Fruit fly (Drosophila melanogaster) whole organism, embryonic: ENCODE results near the gene Gdh.
A peak's percentile ranks its signal among the peaks of the same experiment; 100 is the strongest.

ENCODE experiments used
- Antp ChIP-seq: fragments of 200-800 bp; sonication (Bioruptor generic); optimal IDR thresholded peaks from 3 replicates; lab custom pipeline; 2016; ENCODE audit warnings: missing biosample characterization, missing genetic modification characterization
- Atf-2 ChIP-seq: fragments of 200-800 bp; sonication (Bioruptor generic); optimal IDR thresholded peaks from 2 replicates; lab custom pipeline; 2016; ENCODE audit warnings: missing biosample characterization, missing genetic modification characterization
- B-H1 ChIP-seq: fragments of 200-800 bp; sonication (Bioruptor generic); IDR thresholded peaks from 3 replicates; pipeline ENCODE4 v1.3.6; 2022; ENCODE audit warnings: missing biosample characterization, missing genetic modification characterization
- CG10366 ChIP-seq: fragments of 200-800 bp; sonication (Bioruptor generic); IDR thresholded peaks from 2 replicates; pipeline ENCODE4 v1.3.6; 2022; ENCODE audit warnings: missing biosample characterization, missing genetic modification characterization
- CG10979 ChIP-seq: fragments of 200-800 bp; sonication (Bioruptor generic); optimal IDR thresholded peaks from 2 replicates; lab custom pipeline; 2018; ENCODE audit warnings: missing biosample characterization, mild to moderate bottlenecking, missing genetic modification characterization, moderate library complexity
- CG11695 ChIP-seq: fragments of 200-800 bp; sonication (Bioruptor generic); IDR thresholded peaks from 3 replicates; pipeline ENCODE4 v1.3.6; 2022; ENCODE audit warnings: missing biosample characterization, missing genetic modification characterization
- CG11696 ChIP-seq: fragments of 200-800 bp; sonication (Bioruptor generic); IDR thresholded peaks from 2 replicates; pipeline ENCODE4 v1.3.6; 2022; ENCODE audit warnings: missing biosample characterization, missing genetic modification characterization
- CG13624 ChIP-seq: fragments of 200-800 bp; sonication (Bioruptor generic); optimal IDR thresholded peaks from 2 replicates; lab custom pipeline; 2016; ENCODE audit warnings: missing biosample characterization, missing genetic modification characterization
- CG13894 ChIP-seq: fragments of 200-800 bp; sonication (Bioruptor generic); optimal IDR thresholded peaks from 3 replicates; lab custom pipeline; 2018; ENCODE audit warnings: missing biosample characterization, mild to moderate bottlenecking, missing genetic modification characterization, moderate library complexity
- CG14667 ChIP-seq: fragments of 200-800 bp; sonication (Bioruptor generic); IDR thresholded peaks from 2 replicates; pipeline ENCODE4 v1.3.6; 2022; ENCODE audit warnings: missing biosample characterization, missing genetic modification characterization
- CG14710 ChIP-seq: fragments of 200-800 bp; sonication (Bioruptor generic); optimal IDR thresholded peaks from 3 replicates; lab custom pipeline; 2019; ENCODE audit warnings: missing biosample characterization, mild to moderate bottlenecking, missing genetic modification characterization, moderate library complexity
- CG17328 ChIP-seq: fragments of 200-800 bp; sonication (Bioruptor generic); IDR thresholded peaks from 2 replicates; pipeline ENCODE4 v1.3.6; 2022; ENCODE audit warnings: missing biosample characterization, missing genetic modification characterization
- CG17385 ChIP-seq: fragments of 200-800 bp; sonication (Bioruptor generic); optimal IDR thresholded peaks from 3 replicates; lab custom pipeline; 2018; ENCODE audit warnings: missing biosample characterization, mild to moderate bottlenecking, missing genetic modification characterization
- CG1792 ChIP-seq: fragments of 200-800 bp; sonication (Bioruptor generic); optimal IDR thresholded peaks from 2 replicates; lab custom pipeline; 2016; ENCODE audit warnings: missing biosample characterization, missing genetic modification characterization
- CG18262 ChIP-seq: fragments of 200-800 bp; optimal IDR thresholded peaks from 3 replicates; lab custom pipeline; 2019; ENCODE audit warnings: missing biosample characterization, mild to moderate bottlenecking, missing genetic modification characterization, moderate library complexity
- CG2202 ChIP-seq: fragments of 200-800 bp; sonication (Bioruptor generic); optimal IDR thresholded peaks from 2 replicates; lab custom pipeline; 2018; ENCODE audit warnings: missing biosample characterization, mild to moderate bottlenecking, missing genetic modification characterization
- CG2889 ChIP-seq: fragments of 200-800 bp; sonication (Bioruptor generic); IDR thresholded peaks from 3 replicates; pipeline ENCODE4 v1.3.6; 2022; ENCODE audit warnings: missing biosample characterization, missing genetic modification characterization
- CG32772 ChIP-seq: fragments of 200-800 bp; sonication (Bioruptor generic); IDR thresholded peaks from 2 replicates; pipeline ENCODE4 v1.3.6; 2022; ENCODE audit warnings: missing biosample characterization, missing genetic modification characterization
- CG43689 ChIP-seq: fragments of 200-800 bp; sonication (Bioruptor generic); IDR thresholded peaks from 2 replicates; pipeline ENCODE4 v1.3.6; 2022; ENCODE audit warnings: missing biosample characterization, missing genetic modification characterization
- CG6854 ChIP-seq: fragments of 200-800 bp; sonication (Bioruptor generic); optimal IDR thresholded peaks from 3 replicates; lab custom pipeline; 2017; ENCODE audit warnings: missing biosample characterization, mild to moderate bottlenecking, missing genetic modification characterization
- Dad ChIP-seq: fragments of 200-800 bp; sonication (Bioruptor generic); optimal IDR thresholded peaks from 3 replicates; lab custom pipeline; 2016; ENCODE audit warnings: missing biosample characterization, missing genetic modification characterization
- Dll ChIP-seq: fragments of 200-800 bp; sonication (Bioruptor generic); IDR thresholded peaks from 4 replicates; pipeline ENCODE4 v1.3.6; 2022; ENCODE audit warnings: missing biosample characterization, missing genetic modification characterization; ENCODE audit not compliant: partially characterized antibody
- Elba2 ChIP-seq: fragments of 200-800 bp; sonication (Bioruptor generic); optimal IDR thresholded peaks from 3 replicates; lab custom pipeline; 2016; ENCODE audit warnings: missing biosample characterization, missing genetic modification characterization
- Med ChIP-seq: fragments of 200-800 bp; sonication (Bioruptor generic); peaks from one replicate; lab custom pipeline; 2016; ENCODE audit warnings: missing biosample characterization, missing genetic modification characterization, mild to moderate bottlenecking, inconsistent platforms, moderate library complexity
- Mrtf ChIP-seq: fragments of 200-800 bp; sonication (Bioruptor generic); IDR thresholded peaks from 3 replicates; pipeline ENCODE4 v1.3.6; 2022; ENCODE audit warnings: missing biosample characterization, missing genetic modification characterization
- PHDP ChIP-seq: fragments of 200-800 bp; sonication (Bioruptor generic); optimal IDR thresholded peaks from 3 replicates; lab custom pipeline; 2018; ENCODE audit warnings: missing biosample characterization, mild to moderate bottlenecking, missing genetic modification characterization, moderate library complexity
- Poxn ChIP-seq: fragments of 200-800 bp; sonication (Bioruptor generic); IDR thresholded peaks from 2 replicates; pipeline ENCODE4 v1.3.6; 2022; ENCODE audit warnings: missing biosample characterization, missing genetic modification characterization
- Sox100B ChIP-seq: fragments of 200-800 bp; sonication (Bioruptor generic); optimal IDR thresholded peaks from 3 replicates; lab custom pipeline; 2018; ENCODE audit warnings: missing biosample characterization, mild to moderate bottlenecking, missing genetic modification characterization
- ac ChIP-seq: fragments of 200-800 bp; sonication (Bioruptor generic); optimal IDR thresholded peaks from 3 replicates; lab custom pipeline; 2017; ENCODE audit warnings: missing biosample characterization, mild to moderate bottlenecking, missing genetic modification characterization
- amos ChIP-seq: fragments of 200-800 bp; sonication (Bioruptor generic); IDR thresholded peaks from 2 replicates; pipeline ENCODE4 v1.3.6; 2022; ENCODE audit warnings: missing biosample characterization, missing genetic modification characterization; ENCODE audit not compliant: partially characterized antibody
- ato ChIP-seq: fragments of 200-800 bp; sonication (Bioruptor generic); IDR thresholded peaks from 2 replicates; pipeline ENCODE4 v1.3.6; 2022; ENCODE audit warnings: missing biosample characterization, missing genetic modification characterization; ENCODE audit not compliant: partially characterized antibody
- bcd ChIP-seq: fragments of 200-800 bp; sonication (Bioruptor generic); optimal IDR thresholded peaks from 2 replicates; lab custom pipeline; 2017; ENCODE audit warnings: missing biosample characterization, mild to moderate bottlenecking, missing genetic modification characterization
- caup ChIP-seq: fragments of 200-800 bp; sonication (Bioruptor generic); optimal IDR thresholded peaks from 3 replicates; lab custom pipeline; 2017; ENCODE audit warnings: missing biosample characterization, mild to moderate bottlenecking, missing genetic modification characterization, moderate library complexity; ENCODE audit not compliant: severe bottlenecking
- crp ChIP-seq, 2 experiments: fragments of 200-800 bp; sonication (Bioruptor generic); optimal IDR thresholded peaks; 2 replicates in 1 of 2; 3 replicates in 1 of 2; lab custom pipeline; 2017; ENCODE audit warnings: missing biosample characterization in 2 of 2, missing genetic modification characterization in 2 of 2, mild to moderate bottlenecking in 1 of 2, moderate library complexity in 1 of 2
- cwo ChIP-seq: fragments of 200-800 bp; sonication (Bioruptor generic); optimal IDR thresholded peaks from 3 replicates; lab custom pipeline; 2017; ENCODE audit warnings: missing biosample characterization, missing genetic modification characterization, mild to moderate bottlenecking, moderate library complexity, missing genetic modification reagents
- disco-r ChIP-seq: fragments of 200-800 bp; sonication (Bioruptor generic); optimal IDR thresholded peaks from 2 replicates; lab custom pipeline; 2016; ENCODE audit warnings: missing biosample characterization, missing genetic modification characterization
- dysf ChIP-seq: fragments of 200-800 bp; sonication (Bioruptor generic); IDR thresholded peaks from 3 replicates; pipeline ENCODE4 v1.3.6; 2022; ENCODE audit warnings: missing biosample characterization, missing genetic modification characterization
- gfzf ChIP-seq: fragments of 200-800 bp; sonication (Bioruptor generic); optimal IDR thresholded peaks from 2 replicates; lab custom pipeline; 2016; ENCODE audit warnings: missing biosample characterization, mild to moderate bottlenecking, missing genetic modification characterization, moderate library complexity
- her ChIP-seq: fragments of 200-800 bp; sonication (Bioruptor generic); optimal IDR thresholded peaks from 2 replicates; lab custom pipeline; 2016; ENCODE audit warnings: missing biosample characterization, missing genetic modification characterization
- lilli ChIP-seq: fragments of 200-800 bp; sonication (Bioruptor generic); optimal IDR thresholded peaks from 3 replicates; lab custom pipeline; 2016; ENCODE audit warnings: missing biosample characterization, missing genetic modification characterization
- nerfin-1 ChIP-seq: fragments of 200-800 bp; sonication (Bioruptor generic); optimal IDR thresholded peaks from 3 replicates; lab custom pipeline; 2019; ENCODE audit warnings: missing biosample characterization, mild to moderate bottlenecking, missing genetic modification characterization, moderate library complexity
- onecut ChIP-seq: fragments of 200-800 bp; sonication (Bioruptor generic); IDR thresholded peaks from 2 replicates; pipeline ENCODE4 v1.3.6; 2022; ENCODE audit warnings: missing biosample characterization, missing genetic modification characterization
- pros ChIP-seq: fragments of 200-800 bp; sonication (Bioruptor generic); optimal IDR thresholded peaks from 3 replicates; lab custom pipeline; 2019; ENCODE audit warnings: missing biosample characterization, mild to moderate bottlenecking, missing genetic modification characterization, moderate library complexity
- row ChIP-seq: fragments of 200-800 bp; sonication (Bioruptor generic); IDR thresholded peaks from 3 replicates; pipeline ENCODE4 v1.3.6; 2022; ENCODE audit warnings: missing biosample characterization, missing genetic modification characterization
- scrt ChIP-seq: fragments of 200-800 bp; sonication (Bioruptor generic); optimal IDR thresholded peaks from 2 replicates; lab custom pipeline; 2018; ENCODE audit warnings: missing biosample characterization, mild to moderate bottlenecking, missing genetic modification characterization, moderate library complexity
- sens ChIP-seq: fragments of 200-800 bp; sonication (Bioruptor generic); peaks from one replicate; lab custom pipeline; 2016; ENCODE audit warnings: missing biosample characterization, missing genetic modification characterization
- sna ChIP-seq: fragments of 200-800 bp; sonication (Bioruptor generic); IDR thresholded peaks from 2 replicates; pipeline ENCODE4 v1.3.6; 2022; ENCODE audit warnings: missing biosample characterization, missing genetic modification characterization; ENCODE audit not compliant: partially characterized antibody
- so ChIP-seq: fragments of 200-800 bp; sonication (Bioruptor generic); IDR thresholded peaks from 3 replicates; pipeline ENCODE4 v1.3.6; 2022; ENCODE audit warnings: missing biosample characterization, missing genetic modification characterization
- twi ChIP-seq: fragments of 200-800 bp; optimal IDR thresholded peaks from 2 replicates; lab custom pipeline; 2019; ENCODE audit warnings: missing biosample characterization, mild to moderate bottlenecking, missing genetic modification characterization, moderate library complexity
- vnd ChIP-seq: fragments of 200-800 bp; sonication (Bioruptor generic); IDR thresholded peaks from 3 replicates; pipeline ENCODE4 v1.3.6; 2022; ENCODE audit warnings: missing biosample characterization, missing genetic modification characterization; ENCODE audit not compliant: partially characterized antibody
- zfh1 ChIP-seq: fragments of 200-800 bp; sonication (Bioruptor generic); IDR thresholded peaks from 3 replicates; pipeline ENCODE4 v1.3.6; 2022; ENCODE audit warnings: missing biosample characterization, missing genetic modification characterization

Gene Gdh

dm6 chr3R:23914415-23915041 is 28.4 kb downstream of the Gdh start:
- TF ChIP-seq CG2202 = no peak
- no peak for TF ChIP-seq sna
- peak; percentile 56 for TF ChIP-seq cwo
- no peak for TF ChIP-seq twi (tag; lab: Kevin White, UChicago)
- 0 out of 3 replicates have a peak, but pooled peaks have one; percentile 14 for TF ChIP-seq CG11695 (GFP tag; lab: Robert Waterston, UW)
- TF ChIP-seq CG10366 (GFP tag; lab: Robert Waterston, UW) = no peak
- no peak for TF ChIP-seq onecut (GFP tag; lab: Robert Waterston, UW)
- no peak for TF ChIP-seq Poxn (GFP tag; lab: Robert Waterston, UW)
- TF ChIP-seq Sox100B (GFP tag; lab: Kevin White, UChicago) = no peak
- no peak for TF ChIP-seq ato (GFP tag; lab: Robert Waterston, UW)
- TF ChIP-seq row = no peak
- no peak for TF ChIP-seq CG17385 (GFP tag; lab: Kevin White, UChicago)
- TF ChIP-seq CG32772 (GFP tag; lab: Robert Waterston, UW) = no peak
- TF ChIP-seq CG13624 (GFP tag; lab: Kevin White, UChicago) = peak; percentile 15
- no peak for TF ChIP-seq CG18262 (tag; lab: Kevin White, UChicago)
- no peak for TF ChIP-seq CG2889 (GFP tag; lab: Robert Waterston, UW)
- no peak for TF ChIP-seq so (GFP tag; lab: Robert Waterston, UW)
- no peak for TF ChIP-seq zfh1
- no peak for TF ChIP-seq dysf (GFP tag; lab: Robert Waterston, UW)
- TF ChIP-seq pros (GFP tag; lab: Kevin White, UChicago) = peak; percentile 18
- no peak for TF ChIP-seq caup (GFP tag; lab: Kevin White, UChicago)
- no peak for TF ChIP-seq her (GFP tag; lab: Kevin White, UChicago)
- no peak for TF ChIP-seq CG10979
- no peak for TF ChIP-seq Dll (GFP tag; lab: Robert Waterston, UW)
- TF ChIP-seq Med (GFP tag; lab: Kevin White, UChicago) = peak; percentile 44
- TF ChIP-seq B-H1 (GFP tag; lab: Robert Waterston, UW) = no peak
- no peak for TF ChIP-seq Antp
- no peak for TF ChIP-seq vnd (GFP tag; lab: Robert Waterston, UW)
- no peak for TF ChIP-seq crp (GFP tag; optimal IDR thresholded peaks at IDR 0.05; lab: Kevin White, UChicago)
- no peak for TF ChIP-seq amos (GFP tag; lab: Robert Waterston, UW)
- TF ChIP-seq lilli = no peak
- TF ChIP-seq Elba2 (GFP tag; lab: Kevin White, UChicago) = no peak
- no peak for TF ChIP-seq PHDP (tag; lab: Kevin White, UChicago)
- TF ChIP-seq CG13894 (tag; lab: Kevin White, UChicago) = peak; percentile 25
- TF ChIP-seq CG14667 = no peak
- TF ChIP-seq CG17328 (GFP tag; lab: Robert Waterston, UW) = no peak
- TF ChIP-seq CG11696 = no peak
- no peak for TF ChIP-seq disco-r (GFP tag; lab: Kevin White, UChicago)
- TF ChIP-seq nerfin-1 (tag; lab: Kevin White, UChicago) = no peak
- no peak for TF ChIP-seq CG14710 (tag; lab: Kevin White, UChicago)
- TF ChIP-seq sens (GFP tag; lab: Kevin White, UChicago) = no peak
- no peak for TF ChIP-seq gfzf (GFP tag; lab: Kevin White, UChicago)
- no peak for TF ChIP-seq ac (GFP tag; lab: Kevin White, UChicago)
- no peak for TF ChIP-seq scrt (GFP tag; lab: Kevin White, UChicago)
- no peak for TF ChIP-seq CG1792 (GFP tag; lab: Kevin White, UChicago)
- no peak for TF ChIP-seq Dad
- no peak for TF ChIP-seq Atf-2
- TF ChIP-seq bcd = no peak
- no peak for TF ChIP-seq CG6854 (GFP tag; lab: Kevin White, UChicago)
- TF ChIP-seq Mrtf (GFP tag; lab: Robert Waterston, UW) = no peak
- TF ChIP-seq CG43689 (GFP tag; lab: Robert Waterston, UW) = no peak
